Worm (Caenorhabditis elegans): Measurements from ENCODE around the gene dhs-31.

ce11 chrIV:10021283-10021682 lies 19.4 kb downstream of the dhs-31 start, which contains the start of gene F44D12.19:
- TF ChIP-seq flt-1 (GFP tag; IDR thresholded peaks at IDR 0.05), result no peak
- TF ChIP-seq ztf-29 (GFP tag; IDR thresholded peaks at IDR 0.05), result no peak
